Worm (Caenorhabditis elegans): ENCODE results near the gene srd-10.

ce11 chrIV:13549350-13549749 lies 25.5 kb upstream of the srd-10 start:
- TF ChIP-seq unc-39 (tag; optimal IDR thresholded peaks at IDR 0.05) = no peak
- TF ChIP-seq ztf-11 (tag; optimal IDR thresholded peaks at IDR 0.05) = no peak
- no peak for TF ChIP-seq skn-1 (tag; optimal IDR thresholded peaks at IDR 0.05)
- no peak for TF ChIP-seq mdl-1 (tag; optimal IDR thresholded peaks at IDR 0.05)
